Fruit fly (Drosophila melanogaster): ENCODE results near the gene CG6428.

Gene CG6428

dm6 chrX:4010179-4010578 lies 41.7 kb upstream of the CG6428 start (continued):
- TF ChIP-seq zen2 (GFP tag; IDR thresholded peaks at IDR 0.05; ENCODE audit: partially characterized antibody) (no peak), H2.0 (GFP tag; IDR thresholded peaks at IDR 0.05) (peak; percentile 65), Deaf1 (tag; optimal IDR thresholded peaks at IDR 0.05) (no peak), CrebB (tag; optimal IDR thresholded peaks at IDR 0.05) (no peak), CG13424 (tag; optimal IDR thresholded peaks at IDR 0.05) (peak; percentile 51), nom (GFP tag; optimal IDR thresholded peaks at IDR 0.05) (peak; percentile 1), az2 (GFP tag; optimal IDR thresholded peaks at IDR 0.05) (peak; percentile 43), CG11247 (GFP tag; IDR thresholded peaks at IDR 0.05) (peak; percentile 58; the same call in 1 of the 2 replicates), CG5245 (GFP tag; optimal IDR thresholded peaks at IDR 0.05) (peak; percentile 15), Mad (GFP tag; optimal IDR thresholded peaks at IDR 0.05) (no peak), unc-4 (GFP tag; IDR thresholded peaks at IDR 0.05; ENCODE audit: partially characterized antibody) (no peak), CG10654 (GFP tag; optimal IDR thresholded peaks at IDR 0.05) (peak; percentile 13), insv (GFP tag; optimal IDR thresholded peaks at IDR 0.05) (no peak), CG11723 (GFP tag; optimal IDR thresholded peaks at IDR 0.05) (no peak), Taf1 (GFP tag; IDR thresholded peaks at IDR 0.05) (no peak), Poxn (GFP tag; IDR thresholded peaks at IDR 0.05) (no peak), gem (tag; optimal IDR thresholded peaks at IDR 0.05) (peak; percentile 53), Meics (GFP tag; optimal IDR thresholded peaks at IDR 0.05) (peak; percentile 42), fu2 (GFP tag; optimal IDR thresholded peaks at IDR 0.05) (no peak), crp (GFP tag; optimal IDR thresholded peaks at IDR 0.05) (no peak), CG10431 (GFP tag; optimal IDR thresholded peaks at IDR 0.05) (no peak), CG18011 (GFP tag; optimal IDR thresholded peaks at IDR 0.05) (no peak), amos (GFP tag; IDR thresholded peaks at IDR 0.05; ENCODE audit: partially characterized antibody) (no peak), chif (GFP tag; optimal IDR thresholded peaks at IDR 0.05) (peak; percentile 19 to 52), E2f2 (GFP tag; IDR thresholded peaks at IDR 0.05) (no peak), CG2889 (GFP tag; IDR thresholded peaks at IDR 0.05) (no peak), CG2678 (tag; optimal IDR thresholded peaks at IDR 0.05) (peak; percentile 60), tll (GFP tag; optimal IDR thresholded peaks at IDR 0.05) (no peak), B-H2 (GFP tag; optimal IDR thresholded peaks at IDR 0.05) (no peak), Doc3 (GFP tag; IDR thresholded peaks at IDR 0.05; ENCODE audit: partially characterized antibody) (no peak), ssp (GFP tag; IDR thresholded peaks at IDR 0.05) (0 out of 2 replicates have a peak, but pooled peaks have one; percentile 17), sisA (GFP tag; IDR thresholded peaks at IDR 0.05) (peak; percentile 57; the same call in 1 of the 2 replicates), CG14441 (GFP tag; IDR thresholded peaks at IDR 0.05) (no peak), CG10565 (GFP tag; optimal IDR thresholded peaks at IDR 0.05) (no peak), danr (GFP tag; IDR thresholded peaks at IDR 0.05) (no peak), zf30C (GFP tag; optimal IDR thresholded peaks at IDR 0.05) (no peak), CG30403 (GFP tag; optimal IDR thresholded peaks at IDR 0.05) (peak; percentile 46), BtbVII (GFP tag; optimal IDR thresholded peaks at IDR 0.05) (peak; percentile 15), CG12071 (GFP tag; optimal IDR thresholded peaks at IDR 0.05) (peak; percentile 19), Lpt (GFP tag; optimal IDR thresholded peaks at IDR 0.05) (no peak), CG4328 (GFP tag; optimal IDR thresholded peaks at IDR 0.05) (no peak), emc (GFP tag; optimal IDR thresholded peaks at IDR 0.05) (no peak), Lhr (GFP tag; optimal IDR thresholded peaks at IDR 0.05) (no peak), Dll (GFP tag; IDR thresholded peaks at IDR 0.05; ENCODE audit: partially characterized antibody) (no peak), CG32772 (GFP tag; IDR thresholded peaks at IDR 0.05) (peak; percentile 53; the same call in 1 of the 2 replicates), Hand (GFP tag; optimal IDR thresholded peaks at IDR 0.05) (no peak), HHEX (GFP tag; optimal IDR thresholded peaks at IDR 0.05) (peak; percentile 26), jigr1 (GFP tag; IDR thresholded peaks at IDR 0.05) (no peak), gsb-n (tag; optimal IDR thresholded peaks at IDR 0.05) (no peak), CG6765 (GFP tag; optimal IDR thresholded peaks at IDR 0.05) (no peak)
